Worm (Caenorhabditis elegans): ENCODE measurements around the gene F16H6.4.
"Not testable (repeated sequence)": the region's sequence is repeated elsewhere in the genome, so short reads cannot be mapped to it uniquely, and the experiment has no call there.

F16H6.4 gene

ce11 chrV:18212848-18213247 is 14.3 kb downstream of the F16H6.4 start:
- TF ChIP-seq nhr-76 (tag; optimal IDR thresholded peaks at IDR 0.05) (no peak), nhr-28 (tag; optimal IDR thresholded peaks at IDR 0.05) (no peak), lin-32 (GFP tag; optimal IDR thresholded peaks at IDR 0.05) (no peak), sptf-1 (tag; optimal IDR thresholded peaks at IDR 0.05) (no peak), zip-8 (tag; optimal IDR thresholded peaks at IDR 0.05) (no peak), ceh-39 (tag; optimal IDR thresholded peaks at IDR 0.05) (no peak), tbx-8 (GFP tag; optimal IDR thresholded peaks at IDR 0.05) (no peak), M03D4.4 (tag; optimal IDR thresholded peaks at IDR 0.05) (no peak), cnd-1 (tag; optimal IDR thresholded peaks at IDR 0.05) (no peak), lin-13 (tag; optimal IDR thresholded peaks at IDR 0.05) (no peak), nhr-2 (tag; optimal IDR thresholded peaks at IDR 0.05) (no peak), elt-1 (tag; optimal IDR thresholded peaks at IDR 0.05; ENCODE audit: borderline replicate concordance, insufficient read depth) (no peak), pha-4 (tag; optimal IDR thresholded peaks at IDR 0.05) (no peak), flh-1 (GFP tag; optimal IDR thresholded peaks at IDR 0.05) (no peak), blmp-1 (tag; optimal IDR thresholded peaks at IDR 0.05) (no peak), bed-3 (GFP tag; optimal IDR thresholded peaks at IDR 0.05) (no peak), drap-1 (GFP tag; optimal IDR thresholded peaks at IDR 0.05) (no peak), unc-62 (GFP tag; optimal IDR thresholded peaks at IDR 0.05) (no peak), mab-5 (tag; optimal IDR thresholded peaks at IDR 0.05) (no peak), nhr-237 (tag; optimal IDR thresholded peaks at IDR 0.05) (no peak)

ce11 chrV:18216175-18216574 is 17.7 kb downstream of the F16H6.4 start, which contains the start of gene F16H6.8:
F16H6.8 (minus strand) TSS chrV:18216275.
- TF ChIP-seq nhr-2 (tag; optimal IDR thresholded peaks at IDR 0.05); zip-8 (tag; optimal IDR thresholded peaks at IDR 0.05); ceh-83 (GFP tag; optimal IDR thresholded peaks at IDR 0.05): not testable (repeated sequence)

- not testable (repeated sequence) for TF ChIP-seq ztf-11, mep-1, mls-2 (tag; optimal IDR thresholded peaks at IDR 0.05)
Observed at ce11 chrV:18216784-18217183, 18.3 kb downstream of the F16H6.4 start, which contains the start of gene F16H6.9. F16H6.9 (plus strand) TSS chrV:18217084.

- no peak for TF ChIP-seq nhr-12 (tag; optimal IDR thresholded peaks at IDR 0.05)
- TF ChIP-seq nhr-2 (tag; optimal IDR thresholded peaks at IDR 0.05) = no peak
- TF ChIP-seq nhr-76 (tag; optimal IDR thresholded peaks at IDR 0.05) = no peak
- no peak for TF ChIP-seq mab-5 (tag; optimal IDR thresholded peaks at IDR 0.05)
- TF ChIP-seq pha-4 (tag; optimal IDR thresholded peaks at IDR 0.05) = no peak
- no peak for TF ChIP-seq sptf-1 (tag; optimal IDR thresholded peaks at IDR 0.05)
- no peak for TF ChIP-seq ceh-39 (tag; optimal IDR thresholded peaks at IDR 0.05)
- TF ChIP-seq mls-2 (tag; optimal IDR thresholded peaks at IDR 0.05) = no peak
- no peak for TF ChIP-seq snpc-4 (tag; optimal IDR thresholded peaks at IDR 0.05)
Observed at ce11 chrV:18224353-18224752, 25.8 kb downstream of the F16H6.4 start, which contains the start of gene F16H6.10. F16H6.10 (minus strand) TSS chrV:18224453.

DNA sequence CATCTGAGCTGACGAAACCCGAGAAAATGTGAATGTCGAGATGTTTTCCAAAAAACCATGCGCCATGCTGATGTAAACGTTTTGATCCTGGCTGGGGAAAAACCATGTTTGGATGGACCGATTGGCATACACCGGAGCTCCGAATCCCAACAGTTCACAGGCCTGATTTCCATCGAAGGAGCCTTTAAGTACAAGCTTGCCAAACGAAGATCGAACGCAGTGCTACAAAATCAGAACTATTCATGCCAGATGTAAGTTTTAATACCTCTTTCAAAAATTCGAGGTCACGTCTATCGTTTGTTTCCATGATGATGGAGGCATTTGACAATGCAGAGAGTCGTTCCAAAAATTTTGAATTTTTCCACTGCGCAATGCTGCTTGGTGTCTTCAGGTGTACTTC is 37.3 kb downstream of the F16H6.4 start:
- TF ChIP-seq cnd-1 (tag; optimal IDR thresholded peaks at IDR 0.05) (no peak), lin-13 (tag; optimal IDR thresholded peaks at IDR 0.05) (no peak), mab-5 (tag; optimal IDR thresholded peaks at IDR 0.05) (no peak), nhr-2 (tag; optimal IDR thresholded peaks at IDR 0.05) (no peak), zip-8 (tag; optimal IDR thresholded peaks at IDR 0.05) (no peak), mls-2 (tag; optimal IDR thresholded peaks at IDR 0.05) (no peak), nhr-12 (tag; optimal IDR thresholded peaks at IDR 0.05) (no peak), M03D4.4 (tag; optimal IDR thresholded peaks at IDR 0.05) (no peak), nhr-237 (tag; optimal IDR thresholded peaks at IDR 0.05) (no peak), ces-1 (GFP tag; optimal IDR thresholded peaks at IDR 0.05) (no peak)

DNA sequence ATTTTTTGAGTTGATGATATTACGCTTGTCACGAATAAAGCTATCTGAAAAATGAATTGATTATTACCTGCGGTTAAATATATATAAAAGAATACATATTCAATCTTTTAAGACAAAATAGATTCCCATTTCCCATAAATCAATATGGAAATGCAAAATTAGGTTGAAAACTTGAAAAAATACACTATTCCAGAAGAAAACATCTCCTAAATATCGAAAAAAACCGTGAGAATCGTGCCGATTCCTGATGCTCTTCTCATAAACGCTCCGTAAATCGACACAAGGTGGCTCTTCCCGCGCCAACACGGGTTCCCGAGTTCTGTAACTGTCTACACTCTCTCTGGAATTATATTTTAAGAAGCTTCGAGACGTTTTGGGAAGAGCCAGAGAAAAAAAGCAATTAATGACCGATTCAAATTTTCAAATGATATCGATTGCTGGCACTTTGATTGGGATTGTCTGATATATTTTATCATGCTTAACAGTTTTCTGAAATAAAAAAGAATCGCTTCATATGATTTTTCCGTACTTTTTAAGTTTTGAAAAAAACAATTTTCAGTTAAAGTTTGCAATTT is 38.3 kb downstream of the F16H6.4 start, which contains the start of gene R10E8.3:
TSS of gene R10E8.3 (minus strand) at position 51 of the 575 bp plus-strand sequence.
- TF ChIP-seq M03D4.4 (tag; optimal IDR thresholded peaks at IDR 0.05) = no peak
- TF ChIP-seq elt-1 (tag; optimal IDR thresholded peaks at IDR 0.05; ENCODE audit: borderline replicate concordance, insufficient read depth) = no peak
- TF ChIP-seq unc-62 (GFP tag; optimal IDR thresholded peaks at IDR 0.05) = no peak
- TF ChIP-seq snpc-4 (tag; optimal IDR thresholded peaks at IDR 0.05) = no peak
- no peak for TF ChIP-seq nhr-2 (tag; optimal IDR thresholded peaks at IDR 0.05)
- no peak for TF ChIP-seq mep-1 (tag; optimal IDR thresholded peaks at IDR 0.05)
- no peak for TF ChIP-seq elt-3 (tag; optimal IDR thresholded peaks at IDR 0.05)
- no peak for TF ChIP-seq ceh-39 (tag; optimal IDR thresholded peaks at IDR 0.05)
- TF ChIP-seq lin-13 (tag; optimal IDR thresholded peaks at IDR 0.05) = no peak
- TF ChIP-seq cnd-1 (tag; optimal IDR thresholded peaks at IDR 0.05) = no peak
- TF ChIP-seq drap-1 (GFP tag; optimal IDR thresholded peaks at IDR 0.05) = no peak
- no peak for TF ChIP-seq mls-2 (tag; optimal IDR thresholded peaks at IDR 0.05)
- no peak for TF ChIP-seq zip-8 (tag; optimal IDR thresholded peaks at IDR 0.05)

All from whole organism, mixed stage, embryonic.